Worm (Caenorhabditis elegans): ENCODE results near the gene R160.5.

DNA sequence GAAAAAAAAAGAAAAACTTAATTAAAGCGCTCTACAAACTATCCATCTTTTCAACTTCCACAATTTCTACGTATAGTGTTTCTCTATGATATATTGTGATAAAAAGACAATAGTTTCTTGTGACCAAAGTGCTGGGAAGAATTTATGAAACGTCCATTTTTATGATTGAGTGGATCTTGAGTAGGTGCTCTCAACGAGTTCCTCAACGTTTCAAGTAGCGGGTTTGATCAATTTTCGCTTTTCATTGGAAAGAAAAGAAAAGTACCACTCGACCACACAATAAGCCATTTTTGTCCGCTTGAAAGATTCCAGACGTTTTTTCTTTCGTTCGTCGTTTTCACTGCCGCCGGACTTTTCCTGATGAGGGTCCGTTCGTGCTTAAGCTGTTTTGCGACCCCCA lies 26.8 kb upstream of the R160.5 start:
- TF ChIP-seq tab-1 (GFP tag; IDR thresholded peaks at IDR 0.05): no peak
- TF ChIP-seq cog-1 (tag; optimal IDR thresholded peaks at IDR 0.05): no peak
- TF ChIP-seq klf-2 (GFP tag; conservative IDR thresholded peaks at IDR 0.05): no peak

Data from whole organism, midembryonic.